Fruit fly (Drosophila melanogaster): ENCODE results near the gene Mat89Ba.

Gene Mat89Ba

DNA sequence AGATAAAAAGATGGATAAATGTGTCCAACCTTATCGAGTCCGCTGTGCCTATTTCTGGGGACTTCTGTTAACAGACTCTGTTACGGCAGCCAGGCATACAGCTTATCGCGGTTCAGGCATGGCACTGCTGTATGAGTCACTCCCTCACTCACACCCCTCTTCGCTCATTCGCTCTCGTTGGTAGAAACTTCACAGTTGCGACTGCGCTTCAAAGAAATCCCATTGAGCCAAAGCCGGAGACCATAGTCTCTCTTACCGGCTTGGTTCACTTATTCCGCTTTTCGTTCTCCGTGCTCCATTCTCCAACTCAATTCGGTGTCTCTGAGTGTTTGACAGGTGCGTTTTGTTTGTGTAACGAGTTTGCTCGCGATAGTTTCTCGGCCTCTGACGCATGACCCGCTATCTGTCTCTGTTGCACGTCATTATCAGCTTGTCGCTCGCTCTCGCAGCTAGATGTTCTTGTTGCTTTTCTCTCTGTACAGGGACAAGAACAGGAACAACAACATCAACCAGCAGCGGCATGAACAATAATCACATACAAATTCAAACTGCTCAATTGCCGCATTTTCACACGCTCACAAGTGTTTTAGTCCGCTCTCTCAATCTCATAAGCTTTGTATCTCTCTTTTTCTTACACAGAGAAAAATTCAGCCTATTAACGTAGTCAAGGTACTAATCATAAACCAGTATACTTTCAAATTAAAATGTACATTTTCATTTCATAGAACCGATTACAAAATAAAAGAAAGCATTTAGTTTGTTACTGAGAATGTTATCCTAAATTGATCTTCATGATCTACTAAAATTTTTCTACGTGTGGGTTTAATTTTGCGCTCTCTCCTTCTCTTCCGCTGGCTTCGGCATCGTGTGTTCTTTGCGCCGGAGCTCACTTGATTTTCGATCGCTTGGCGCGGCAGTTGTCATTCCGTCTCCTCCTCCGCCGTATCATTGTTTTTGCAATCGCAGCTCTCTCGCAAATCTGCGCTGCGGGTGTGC, 8.1 kb upstream of the Mat89Ba start (continued):
- peak; percentile 79 to 99 for TF ChIP-seq Trl (optimal IDR thresholded peaks at IDR 0.05)
- TF ChIP-seq Trl (GFP tag; optimal IDR thresholded peaks at IDR 0.05): peak; percentile 99
- peak; percentile 99 for TF ChIP-seq fd3F (GFP tag; optimal IDR thresholded peaks at IDR 0.05)
- TF ChIP-seq grau (tag; optimal IDR thresholded peaks at IDR 0.05): peak; percentile 99
- TF ChIP-seq CG10209 (GFP tag; optimal IDR thresholded peaks at IDR 0.05): peak; percentile 100
- peak; percentile 95 for TF ChIP-seq CG8281 (tag; optimal IDR thresholded peaks at IDR 0.05)
- TF ChIP-seq CG15601 (tag; optimal IDR thresholded peaks at IDR 0.05): peak; percentile 99
- peak; percentile 87 for TF ChIP-seq stwl (tag; optimal IDR thresholded peaks at IDR 0.05)
- TF ChIP-seq Blimp-1 (GFP tag; optimal IDR thresholded peaks at IDR 0.05): peak; percentile 98
- TF ChIP-seq lilli (GFP tag; optimal IDR thresholded peaks at IDR 0.05): peak; percentile 99
- peak; percentile 100 for TF ChIP-seq CG15269 (tag; optimal IDR thresholded peaks at IDR 0.05)
- TF ChIP-seq Spps (tag; optimal IDR thresholded peaks at IDR 0.05): peak; percentile 99
- TF ChIP-seq BtbVII (GFP tag; optimal IDR thresholded peaks at IDR 0.05): peak; percentile 99
- peak; percentile 97 for TF ChIP-seq ewg (GFP tag; optimal IDR thresholded peaks at IDR 0.05)
- peak; percentile 97 for TF ChIP-seq kah (GFP tag; optimal IDR thresholded peaks at IDR 0.05)
- peak; percentile 99 to 100 for TF ChIP-seq chif (GFP tag; optimal IDR thresholded peaks at IDR 0.05)
- TF ChIP-seq yki (optimal IDR thresholded peaks at IDR 0.05): peak; percentile 38
- TF ChIP-seq sna (GFP tag; IDR thresholded peaks at IDR 0.05; ENCODE audit: partially characterized antibody): 0 out of 2 replicates have a peak, but pooled peaks have one; percentile 26
- peak; percentile 97 for TF ChIP-seq CG11085 (GFP tag; IDR thresholded peaks at IDR 0.05)
- peak; percentile 98 for TF ChIP-seq chinmo (GFP tag; IDR thresholded peaks at IDR 0.05; ENCODE audit: partially characterized antibody)
- TF ChIP-seq CG3163 (GFP tag; optimal IDR thresholded peaks at IDR 0.05): peak; percentile 97
- peak; percentile 99 for TF ChIP-seq CG12769 (tag; optimal IDR thresholded peaks at IDR 0.05)
- TF ChIP-seq esg (GFP tag; conservative IDR thresholded peaks at IDR 0.05): peak; percentile 99
- peak; percentile 99 for TF ChIP-seq tio (GFP tag; optimal IDR thresholded peaks at IDR 0.05)
- TF ChIP-seq knrl (GFP tag; IDR thresholded peaks at IDR 0.05; ENCODE audit: partially characterized antibody): no peak
- TF ChIP-seq CG17568 (GFP tag; optimal IDR thresholded peaks at IDR 0.05): peak; percentile 99
- peak; percentile 98 for TF ChIP-seq her (GFP tag; optimal IDR thresholded peaks at IDR 0.05)
- no peak for TF ChIP-seq CG42726 (GFP tag; IDR thresholded peaks at IDR 0.05; ENCODE audit: partially characterized antibody)
- peak; percentile 99 for TF ChIP-seq klu (GFP tag; IDR thresholded peaks at IDR 0.05)
- TF ChIP-seq CG7928 (GFP tag; optimal IDR thresholded peaks at IDR 0.05): peak; percentile 83
- TF ChIP-seq nerfin-1 (tag; optimal IDR thresholded peaks at IDR 0.05): peak; percentile 99
- peak; percentile 98 for TF ChIP-seq Fer2 (tag; optimal IDR thresholded peaks at IDR 0.05)
- TF ChIP-seq zen (tag; optimal IDR thresholded peaks at IDR 0.05): peak; percentile 99
- peak; percentile 98 for TF ChIP-seq ab (GFP tag; optimal IDR thresholded peaks at IDR 0.05)
- TF ChIP-seq Drgx (GFP tag; IDR thresholded peaks at IDR 0.05): peak; percentile 99
- peak; percentile 95 for TF ChIP-seq Bdp1 (GFP tag; optimal IDR thresholded peaks at IDR 0.05)
- peak; percentile 99 for TF ChIP-seq Hmr (GFP tag; optimal IDR thresholded peaks at IDR 0.05)
- peak; percentile 100 for TF ChIP-seq Xrp1 (GFP tag; IDR thresholded peaks at IDR 0.05)
- TF ChIP-seq z (GFP tag; IDR thresholded peaks at IDR 0.05): peak; percentile 96
- TF ChIP-seq Opbp (GFP tag; IDR thresholded peaks at IDR 0.05; ENCODE audit: partially characterized antibody): no peak
- peak; percentile 27 for TF ChIP-seq HLHmδ (GFP tag; optimal IDR thresholded peaks at IDR 0.05)
- peak; percentile 91 for TF ChIP-seq CG17912 (GFP tag; optimal IDR thresholded peaks at IDR 0.05)
- TF ChIP-seq CG10274 (GFP tag; optimal IDR thresholded peaks at IDR 0.05): peak; percentile 93
- peak; percentile 99 for TF ChIP-seq so (GFP tag; IDR thresholded peaks at IDR 0.05)
- no peak for TF ChIP-seq inv (GFP tag; IDR thresholded peaks at IDR 0.05; ENCODE audit: partially characterized antibody)
- TF ChIP-seq CG17186 (GFP tag; optimal IDR thresholded peaks at IDR 0.05): peak; percentile 91
- peak; percentile 98 for TF ChIP-seq rib (GFP tag; IDR thresholded peaks at IDR 0.05)
